Worm (Caenorhabditis elegans) whole organism, L4 larva: ENCODE measurements around the gene mrp-4.

Source experiments
- Y105C5A.15 ChIP-seq: fragments of 200-800 bp; sonication (Bioruptor generic); IDR thresholded peaks from 2 replicates; pipeline ENCODE4 v1.3.6; 2022; ENCODE audit warnings: missing genetic modification characterization, missing compliant biosample characterization
- Y48G9A.11 ChIP-seq: fragments of 200-800 bp; sonication (Bioruptor generic); IDR thresholded peaks from 2 replicates; pipeline ENCODE4 v1.3.6; 2022; ENCODE audit warnings: missing genetic modification reagents, missing genetic modification characterization, missing compliant biosample characterization
- ZK546.5 ChIP-seq, 2 experiments: sonication (generic microtip); optimal IDR thresholded peaks; 2 replicates each; lab custom pipeline; 2017; ENCODE audit warnings: missing biosample characterization in 2 of 2, missing genetic modification characterization in 2 of 2
- aly-2 ChIP-seq: sonication (generic microtip); optimal IDR thresholded peaks from 2 replicates; lab custom pipeline; 2018; ENCODE audit warnings: missing biosample characterization, missing genetic modification characterization
- ama-1 ChIP-seq: fragments of 150-350 bp; optimal IDR thresholded peaks from 2 replicates; lab custom pipeline; 2014; ENCODE audit warnings: inconsistent platforms, mixed read lengths
- ceh-28 ChIP-seq: fragments of 150-350 bp; optimal IDR thresholded peaks from 2 replicates; lab custom pipeline; 2014; ENCODE audit warnings: missing biosample characterization, missing genetic modification reagents, missing genetic modification characterization
- ceh-32 ChIP-seq: sonication (generic microtip); optimal IDR thresholded peaks from 2 replicates; lab custom pipeline; 2016; ENCODE audit warnings: mild to moderate bottlenecking, missing genetic modification characterization, missing compliant biosample characterization; ENCODE audit not compliant: poor library complexity
- ceh-82 ChIP-seq: sonication (generic microtip); optimal IDR thresholded peaks from 2 replicates; lab custom pipeline; 2017; ENCODE audit warnings: missing biosample characterization, missing genetic modification characterization
- ces-1 ChIP-seq: fragments of 150-350 bp; sonication (generic microtip); optimal IDR thresholded peaks from 4 replicates; lab custom pipeline; 2014; ENCODE audit warnings: missing biosample characterization, missing genetic modification reagents, missing genetic modification characterization
- cey-2 ChIP-seq: sonication (generic microtip); optimal IDR thresholded peaks from 3 replicates; lab custom pipeline; 2017; ENCODE audit warnings: missing genetic modification characterization, mild to moderate bottlenecking, missing compliant biosample characterization, antibody characterized with exemption, borderline replicate concordance; ENCODE audit not compliant: insufficient read depth
- ctbp-1 ChIP-seq: fragments of 200-800 bp; sonication (Bioruptor generic); IDR thresholded peaks from 2 replicates; pipeline ENCODE4 v1.3.6; 2022; ENCODE audit warnings: missing genetic modification reagents, missing genetic modification characterization, missing compliant biosample characterization
- daf-12 ChIP-seq: fragments of 150-350 bp; optimal IDR thresholded peaks from 2 replicates; lab custom pipeline; 2014; ENCODE audit warnings: missing biosample characterization, missing genetic modification reagents, missing genetic modification characterization
- daf-16 ChIP-seq, 3 experiments: sonication (generic microtip); optimal IDR thresholded peaks; 2 replicates each; lab custom pipeline; 2016 to 2017; ENCODE audit warnings: missing genetic modification characterization in 3 of 3, missing genetic modification reagents in 3 of 3, mild to moderate bottlenecking in 2 of 3, missing compliant biosample characterization in 2 of 3, missing biosample characterization in 1 of 3, moderate library complexity in 1 of 3
- dmd-6 ChIP-seq: fragments of 200-800 bp; sonication (Bioruptor generic); IDR thresholded peaks from 2 replicates; pipeline ENCODE4 v1.3.6; 2022; ENCODE audit warnings: missing genetic modification reagents, missing genetic modification characterization, missing compliant biosample characterization
- dmd-8 ChIP-seq: fragments of 200-800 bp; sonication (Bioruptor generic); IDR thresholded peaks from 2 replicates; pipeline ENCODE4 v1.3.6; 2022; ENCODE audit warnings: missing genetic modification characterization, missing compliant biosample characterization
- gei-8 ChIP-seq: fragments of 200-800 bp; sonication (Bioruptor generic); optimal IDR thresholded peaks from 2 replicates; lab custom pipeline; 2018; ENCODE audit warnings: mild to moderate bottlenecking, missing genetic modification characterization, missing compliant biosample characterization
- hlh-11 ChIP-seq: fragments of 200-800 bp; sonication (Bioruptor generic); optimal IDR thresholded peaks from 2 replicates; lab custom pipeline; 2018; ENCODE audit warnings: mild to moderate bottlenecking, missing genetic modification characterization, missing compliant biosample characterization
- hlh-30 ChIP-seq: sonication (generic microtip); optimal IDR thresholded peaks from 2 replicates; lab custom pipeline; 2017; ENCODE audit warnings: antibody characterized with exemption, mild to moderate bottlenecking, missing genetic modification characterization, missing compliant biosample characterization; ENCODE audit not compliant: insufficient read depth
- jun-1 ChIP-seq: fragments of 150-350 bp; optimal IDR thresholded peaks from 2 replicates; lab custom pipeline; 2014; ENCODE audit warnings: missing biosample characterization, missing genetic modification reagents, missing genetic modification characterization
- lim-7 ChIP-seq: fragments of 200-800 bp; sonication (Bioruptor generic); IDR thresholded peaks from 2 replicates; pipeline ENCODE4 v1.3.6; 2022; ENCODE audit warnings: missing genetic modification characterization, missing compliant biosample characterization
- lin-15B ChIP-seq: fragments of 150-350 bp; sonication (generic microtip); optimal IDR thresholded peaks from 3 replicates; lab custom pipeline; 2014; ENCODE audit warnings: missing biosample characterization, missing genetic modification characterization
- lin-29 ChIP-seq: fragments of 200-800 bp; sonication (Bioruptor generic); IDR thresholded peaks from 2 replicates; pipeline ENCODE4 v1.3.6; 2022; ENCODE audit warnings: missing genetic modification reagents, missing genetic modification characterization, missing compliant biosample characterization
- lin-38 ChIP-seq: fragments of 200-800 bp; sonication (Bioruptor generic); IDR thresholded peaks from 2 replicates; pipeline ENCODE4 v1.3.6; 2022; ENCODE audit warnings: missing genetic modification reagents, missing genetic modification characterization, missing compliant biosample characterization
- lin-39 ChIP-seq: fragments of 150-350 bp; optimal IDR thresholded peaks from 2 replicates; lab custom pipeline; 2014; ENCODE audit warnings: missing biosample characterization, missing genetic modification reagents, missing genetic modification characterization
- madf-5 ChIP-seq, 2 experiments: fragments of 200-800 bp; sonication (Bioruptor generic); IDR thresholded peaks; 2 replicates each; pipeline ENCODE4 v1.3.6; 2022; ENCODE audit warnings: missing compliant biosample characterization in 2 of 2, missing genetic modification characterization in 2 of 2
- madf-9 ChIP-seq: fragments of 200-800 bp; sonication (Bioruptor generic); conservative IDR thresholded peaks from 2 replicates; pipeline ENCODE4 v1.3.6; 2022; ENCODE audit warnings: missing genetic modification reagents, missing genetic modification characterization, missing compliant biosample characterization
- mep-1 ChIP-seq: fragments of 150-350 bp; sonication (generic microtip); optimal IDR thresholded peaks from 3 replicates; lab custom pipeline; 2014; ENCODE audit warnings: missing biosample characterization, missing genetic modification characterization
- mes-2 ChIP-seq: sonication (generic microtip); optimal IDR thresholded peaks from 2 replicates; lab custom pipeline; 2016; ENCODE audit warnings: missing genotype, mild to moderate bottlenecking, missing genetic modification characterization, missing compliant biosample characterization; ENCODE audit not compliant: poor library complexity, severe bottlenecking
- mxl-2 ChIP-seq: fragments of 200-800 bp; sonication (Bioruptor generic); conservative IDR thresholded peaks from 2 replicates; pipeline ENCODE4 v1.3.6; 2022; ENCODE audit warnings: missing genetic modification reagents, missing genetic modification characterization, missing compliant biosample characterization
- mxl-3 ChIP-seq: fragments of 200-800 bp; sonication (Bioruptor generic); optimal IDR thresholded peaks from 2 replicates; lab custom pipeline; 2018; ENCODE audit warnings: mild to moderate bottlenecking, missing genetic modification characterization, missing compliant biosample characterization
- nhr-102 ChIP-seq: sonication (generic microtip); optimal IDR thresholded peaks from 2 replicates; lab custom pipeline; 2016; ENCODE audit warnings: mild to moderate bottlenecking, missing genetic modification characterization, moderate library complexity, missing compliant biosample characterization
- nhr-237 ChIP-seq: sonication (generic microtip); optimal IDR thresholded peaks from 2 replicates; lab custom pipeline; 2017; ENCODE audit warnings: missing biosample characterization, missing genetic modification characterization
- nhr-6 ChIP-seq: fragments of 150-350 bp; optimal IDR thresholded peaks from 2 replicates; lab custom pipeline; 2014; ENCODE audit warnings: missing biosample characterization, missing genetic modification characterization
- pha-4 ChIP-seq, 2 experiments: fragments of 150-350 bp in 1 of 2; fragments of 200-800 bp in 1 of 2; sonication (Bioruptor generic) in 1 of 2; IDR thresholded peaks in 1 of 2; optimal IDR thresholded peaks in 1 of 2; 2 replicates each; pipeline versions ENCODE4 v1.3.6 to Lab custom; 2014 to 2022; ENCODE audit warnings: missing genetic modification characterization in 2 of 2, missing genetic modification reagents in 2 of 2, missing biosample characterization in 1 of 2, missing compliant biosample characterization in 1 of 2
- php-3 ChIP-seq: fragments of 200-800 bp; sonication (Bioruptor generic); IDR thresholded peaks from 2 replicates; pipeline ENCODE4 v1.3.6; 2022; ENCODE audit warnings: missing genetic modification reagents, missing genetic modification characterization, missing compliant biosample characterization
- pqm-1 ChIP-seq: sonication (generic microtip); optimal IDR thresholded peaks from 2 replicates; lab custom pipeline; 2017; ENCODE audit warnings: missing biosample characterization, missing genetic modification characterization
- rbr-2 ChIP-seq: sonication (generic microtip); optimal IDR thresholded peaks from 2 replicates; lab custom pipeline; 2016; ENCODE audit warnings: missing genotype, missing genetic modification characterization, missing compliant biosample characterization
- set-16 ChIP-seq: fragments of 200-800 bp; sonication (Bioruptor generic); IDR thresholded peaks from 2 replicates; pipeline ENCODE4 v1.3.6; 2022; ENCODE audit warnings: missing genetic modification reagents, missing genetic modification characterization, missing compliant biosample characterization
- snpc-1.2 ChIP-seq: fragments of 200-800 bp; sonication (Bioruptor generic); IDR thresholded peaks from 2 replicates; pipeline ENCODE4 v1.3.6; 2022; ENCODE audit warnings: missing genetic modification reagents, missing genetic modification characterization, missing compliant biosample characterization
- spr-3 ChIP-seq: fragments of 200-800 bp; sonication (Bioruptor generic); optimal IDR thresholded peaks from 2 replicates; lab custom pipeline; 2018; ENCODE audit warnings: mild to moderate bottlenecking, missing genetic modification characterization, missing compliant biosample characterization
- tag-97 ChIP-seq: fragments of 200-800 bp; sonication (Bioruptor generic); IDR thresholded peaks from 2 replicates; pipeline ENCODE4 v1.3.6; 2022; ENCODE audit warnings: missing genetic modification characterization, missing compliant biosample characterization
- unc-130 ChIP-seq: sonication (generic microtip); optimal IDR thresholded peaks from 2 replicates; lab custom pipeline; 2016; ENCODE audit warnings: missing genetic modification reagents, missing genetic modification characterization, missing compliant biosample characterization
- unc-39 ChIP-seq: sonication (generic microtip); optimal IDR thresholded peaks from 2 replicates; lab custom pipeline; 2017; ENCODE audit warnings: missing biosample characterization, missing genetic modification characterization
- unc-62 ChIP-seq, 3 experiments: fragments of 150-350 bp in 1 of 3; sonication (generic microtip); optimal IDR thresholded peaks in 2 of 3; peaks in 1 of 3; 1 replicate in 1 of 3; 2 replicates in 2 of 3; lab custom pipeline; 2014 to 2017; ENCODE audit warnings: missing biosample characterization in 3 of 3, missing genetic modification characterization in 3 of 3, missing genetic modification reagents in 3 of 3, missing genotype in 1 of 3
- zag-1 ChIP-seq: fragments of 150-350 bp; optimal IDR thresholded peaks from 2 replicates; lab custom pipeline; 2014; ENCODE audit warnings: missing biosample characterization, missing genetic modification characterization
- zip-2 ChIP-seq: fragments of 150-350 bp; optimal IDR thresholded peaks from 2 replicates; lab custom pipeline; 2014; ENCODE audit warnings: missing biosample characterization, missing genetic modification characterization
- ztf-7 ChIP-seq: fragments of 150-350 bp; optimal IDR thresholded peaks from 2 replicates; lab custom pipeline; 2014; ENCODE audit warnings: missing biosample characterization, missing genetic modification characterization

Gene mrp-4

ce11 chrX:9931362-9931761, 47.3 kb downstream of the mrp-4 start, which contains the start of gene nra-3:
Gene nra-3 (minus strand): TSS chrX:9931462.
- TF ChIP-seq set-16 (GFP tag; lab: Robert Waterston, UW) = 0 out of 2 replicates have a peak, but pooled peaks have one; percentile 15
- TF ChIP-seq dmd-6 = no peak
- 0 out of 2 replicates have a peak, but pooled peaks have one; percentile 17 for TF ChIP-seq ctbp-1 (GFP tag; lab: Robert Waterston, UW)
- TF ChIP-seq tag-97 = 0 out of 2 replicates have a peak, but pooled peaks have one; percentile 27
- TF ChIP-seq, all 104 proteins: peak for 3

DNA sequence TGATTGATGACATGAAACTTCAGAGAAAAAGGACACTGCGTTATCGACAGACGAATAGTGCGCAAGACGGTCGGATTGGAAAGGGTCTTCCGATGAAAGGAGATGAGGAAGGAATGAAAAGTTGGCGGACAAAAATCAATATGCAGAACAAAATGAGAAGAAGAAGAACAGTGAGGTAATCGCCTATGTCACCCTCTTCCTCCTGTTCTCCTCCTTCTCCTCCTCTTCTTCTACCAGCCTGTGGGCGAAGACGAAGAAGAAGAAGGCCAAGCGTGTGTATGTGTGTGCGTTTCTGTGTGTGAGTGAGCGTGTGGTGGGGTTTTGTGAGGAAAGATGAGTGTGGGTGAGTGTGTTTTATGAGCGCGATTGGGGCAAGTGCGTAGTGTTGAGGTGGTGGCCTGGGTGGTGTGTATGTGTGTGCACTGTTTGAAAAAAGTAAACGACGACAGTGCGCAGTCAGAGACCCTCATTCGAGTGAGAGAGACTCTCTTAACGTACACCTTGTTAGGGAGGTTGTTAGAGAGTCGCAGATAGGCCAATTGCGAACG, 48.2 kb downstream of the mrp-4 start, which contains the start of gene tsp-21:
Gene tsp-21 (plus strand): TSS at position 146 of the 548 bp plus-strand sequence.
- TF ChIP-seq ama-1 (lab: Kevin White, UChicago) = peak; percentile 73
- peak; percentile 79 for TF ChIP-seq rbr-2 (tag; lab: Kevin White, UChicago)
- TF ChIP-seq ces-1 (GFP tag; lab: Kevin White, UChicago) = no peak
- TF ChIP-seq nhr-102 (tag; lab: Kevin White, UChicago) = peak; percentile 52
- TF ChIP-seq unc-130 (GFP tag; lab: Kevin White, UChicago) = no peak
- no peak for TF ChIP-seq cey-2 (tag; lab: Kevin White, UChicago)
- TF ChIP-seq zag-1 (tag; lab: Kevin White, UChicago) = no peak
- no peak for TF ChIP-seq snpc-1.2 (GFP tag; lab: Robert Waterston, UW)
- TF ChIP-seq hlh-11 (tag; lab: Kevin White, UChicago) = peak; percentile 89
- TF ChIP-seq madf-9 (GFP tag; lab: Robert Waterston, UW) = peak; percentile 40; the same call in 1 of the 2 replicates
- peak; percentile 32 for TF ChIP-seq ztf-7 (tag; lab: Kevin White, UChicago)
- TF ChIP-seq Y48G9A.11 = no peak
- TF ChIP-seq gei-8 (GFP tag; lab: Kevin White, UChicago) = no peak
- TF ChIP-seq tag-97 = no peak
- no peak for TF ChIP-seq Y105C5A.15 (GFP tag; lab: Robert Waterston, UW)
- TF ChIP-seq spr-3 (GFP tag; lab: Kevin White, UChicago) = no peak
- TF ChIP-seq nhr-237 (tag; lab: Kevin White, UChicago) = peak; percentile 27
- no peak for TF ChIP-seq lin-29 (GFP tag; lab: Robert Waterston, UW)
- no peak for TF ChIP-seq unc-39 (tag; lab: Kevin White, UChicago)
- peak; percentile 47 for TF ChIP-seq ceh-28
- TF ChIP-seq ceh-82 (tag; lab: Kevin White, UChicago) = no peak
- no peak for TF ChIP-seq lim-7 (GFP tag; lab: Robert Waterston, UW)
- TF ChIP-seq daf-12 (tag; lab: Kevin White, UChicago) = no peak
- no peak for TF ChIP-seq dmd-8 (GFP tag; lab: Robert Waterston, UW)
- TF ChIP-seq mep-1 (tag; lab: Kevin White, UChicago) = peak; percentile 96
- TF ChIP-seq mxl-2 (GFP tag; lab: Robert Waterston, UW) = no peak
- TF ChIP-seq pha-4 (GFP tag; IDR thresholded peaks at IDR 0.05; lab: Robert Waterston, UW) = no peak; the same call in 1 of the 2 replicates
- peak; percentile 53 for TF ChIP-seq pha-4 (tag; optimal IDR thresholded peaks at IDR 0.05; lab: Kevin White, UChicago)
- TF ChIP-seq php-3 (GFP tag; lab: Robert Waterston, UW) = peak; percentile 69
- TF ChIP-seq zip-2 = no peak
- TF ChIP-seq lin-39 = no peak
- TF ChIP-seq mes-2 (tag; lab: Kevin White, UChicago) = peak; percentile 72
- TF ChIP-seq lin-38 = peak; percentile 60
- TF ChIP-seq jun-1 = peak; percentile 33
- no peak for TF ChIP-seq daf-16 (GFP tag; optimal IDR thresholded peaks at IDR 0.05; lab: Kevin White, UChicago)
- TF ChIP-seq daf-16 (tag; optimal IDR thresholded peaks at IDR 0.05; lab: Kevin White, UChicago) = peak; percentile 87
- peak; percentile 36 for TF ChIP-seq pqm-1 (tag; lab: Kevin White, UChicago)
- peak in 1 of 2 experiments; percentile 100 for TF ChIP-seq unc-62 (GFP tag; optimal IDR thresholded peaks at IDR 0.05 in 1 of 2; lab: Kevin White, UChicago)
- no peak for TF ChIP-seq unc-62 (tag; optimal IDR thresholded peaks at IDR 0.05; lab: Kevin White, UChicago)
- peak; percentile 77 for TF ChIP-seq hlh-30 (tag; lab: Kevin White, UChicago)
- TF ChIP-seq mxl-3 (GFP tag; lab: Kevin White, UChicago) = peak; percentile 81
- no peak for TF ChIP-seq madf-5 (GFP tag; IDR thresholded peaks at IDR 0.05; lab: Robert Waterston, UW)
- TF ChIP-seq ZK546.5 (tag; optimal IDR thresholded peaks at IDR 0.05; lab: Kevin White, UChicago) = no peak
- TF ChIP-seq aly-2 (tag; lab: Kevin White, UChicago) = no peak
- TF ChIP-seq lin-15B (tag; lab: Kevin White, UChicago) = no peak
- TF ChIP-seq ceh-32 (tag; lab: Kevin White, UChicago) = no peak
- TF ChIP-seq nhr-6 (tag; lab: Kevin White, UChicago) = peak; percentile 70
